Worm (Caenorhabditis elegans) whole organism, mixed stage, embryonic: ENCODE data around the gene dhhc-5.

Experiments used
- M03D4.4 ChIP-seq: sonication (generic microtip); optimal IDR thresholded peaks from 2 replicates; lab custom pipeline; 2017; ENCODE audit warnings: mild to moderate bottlenecking, missing genetic modification characterization, missing compliant biosample characterization
- bed-3 ChIP-seq: fragments of 200-800 bp; sonication (Bioruptor generic); optimal IDR thresholded peaks from 3 replicates; lab custom pipeline; 2018; ENCODE audit warnings: mild to moderate bottlenecking, missing genetic modification characterization, moderate library complexity, missing compliant biosample characterization
- blmp-1 ChIP-seq: fragments of 150-350 bp; optimal IDR thresholded peaks from 2 replicates; lab custom pipeline; 2014; ENCODE audit warnings: missing biosample characterization, missing genetic modification characterization
- ces-1 ChIP-seq: fragments of 150-350 bp; optimal IDR thresholded peaks from 2 replicates; lab custom pipeline; 2014; ENCODE audit warnings: missing biosample characterization, missing genetic modification reagents, missing genetic modification characterization
- elt-3 ChIP-seq: fragments of 150-350 bp; optimal IDR thresholded peaks from 2 replicates; lab custom pipeline; 2014; ENCODE audit warnings: missing biosample characterization, missing genetic modification characterization
- ham-2 ChIP-seq: fragments of 200-800 bp; sonication (Bioruptor generic); optimal IDR thresholded peaks from 2 replicates; lab custom pipeline; 2018; ENCODE audit warnings: mild to moderate bottlenecking, missing genetic modification characterization, missing compliant biosample characterization
- lsy-2 ChIP-seq: fragments of 150-350 bp; optimal IDR thresholded peaks from 2 replicates; lab custom pipeline; 2014; ENCODE audit warnings: missing biosample characterization, missing genetic modification characterization
- nhr-76 ChIP-seq: sonication (generic microtip); optimal IDR thresholded peaks from 2 replicates; lab custom pipeline; 2017; ENCODE audit warnings: missing biosample characterization, missing genetic modification characterization
- sem-2 ChIP-seq: fragments of 200-800 bp; sonication (Bioruptor generic); optimal IDR thresholded peaks from 2 replicates; lab custom pipeline; 2018; ENCODE audit warnings: mild to moderate bottlenecking, missing genetic modification characterization, missing compliant biosample characterization
- snpc-4 ChIP-seq: fragments of 150-350 bp; optimal IDR thresholded peaks from 2 replicates; lab custom pipeline; 2014; ENCODE audit warnings: missing biosample characterization, missing genetic modification characterization
- unc-39 ChIP-seq: fragments of 150-350 bp; optimal IDR thresholded peaks from 2 replicates; lab custom pipeline; 2014; ENCODE audit warnings: missing biosample characterization, missing genetic modification characterization
- unc-62 ChIP-seq: fragments of 150-350 bp; optimal IDR thresholded peaks from 2 replicates; lab custom pipeline; 2014; ENCODE audit warnings: missing biosample characterization, missing genetic modification reagents, missing genetic modification characterization

DNA sequence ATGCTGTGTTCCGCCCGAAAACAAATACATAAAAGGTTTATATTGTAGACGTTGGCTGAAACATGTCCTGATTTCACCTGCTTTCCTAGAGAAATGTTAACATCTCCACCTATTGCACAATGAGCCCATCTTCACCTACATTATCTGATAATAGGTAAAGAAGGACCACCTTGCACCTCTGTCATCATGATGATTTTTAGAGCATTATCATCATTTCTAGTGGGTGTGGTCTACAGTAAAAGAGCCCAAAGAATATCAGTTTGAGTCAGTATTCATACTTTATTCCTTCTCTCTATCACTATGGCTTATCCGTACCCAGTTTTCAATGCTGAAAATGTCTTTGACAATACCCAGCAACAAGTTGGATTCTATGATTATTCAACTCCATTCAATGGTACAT lies 35.3 kb upstream of the dhhc-5 start, which contains the start of gene med-2:
- TF ChIP-seq ham-2 (GFP tag; lab: Kevin White, UChicago), result no peak
- no peak for TF ChIP-seq snpc-4 (tag; lab: Kevin White, UChicago)
- TF ChIP-seq unc-62, result no peak
- no peak for TF ChIP-seq bed-3 (GFP tag; lab: Kevin White, UChicago)
- no peak for TF ChIP-seq blmp-1
- TF ChIP-seq sem-2, result no peak
- TF ChIP-seq ces-1 (GFP tag; lab: Kevin White, UChicago), result no peak
- TF ChIP-seq nhr-76 (tag; lab: Kevin White, UChicago), result no peak
- TF ChIP-seq lsy-2 (tag; lab: Kevin White, UChicago), result no peak
- no peak for TF ChIP-seq M03D4.4 (tag; lab: Kevin White, UChicago)
- no peak for TF ChIP-seq unc-39 (tag; lab: Kevin White, UChicago)
- no peak for TF ChIP-seq elt-3 (tag; lab: Kevin White, UChicago)
